Fruit fly (Drosophila melanogaster): ENCODE results near the gene ttk.

DNA sequence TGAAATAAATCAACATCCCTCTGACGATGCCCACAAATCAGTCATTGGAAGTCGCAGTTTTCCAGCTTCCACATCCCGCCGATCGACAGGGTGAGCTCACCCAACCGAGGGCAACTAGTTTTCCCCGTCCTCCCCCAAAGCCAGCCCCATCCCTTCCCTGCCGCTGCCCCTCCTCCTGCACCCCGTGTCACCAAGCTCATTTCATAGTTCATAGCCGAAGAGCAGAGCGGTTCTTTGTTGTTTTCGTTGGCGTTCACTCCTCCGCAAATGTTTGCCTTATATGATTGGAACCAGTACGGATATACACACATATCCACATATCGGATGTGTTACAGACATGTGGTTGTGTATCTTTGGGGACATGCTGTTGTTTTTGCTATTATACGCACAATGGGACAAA is 6.4 kb downstream of the ttk start:
- TF ChIP-seq EcR (GFP tag; optimal IDR thresholded peaks at IDR 0.05), result peak; percentile 38
- TF ChIP-seq gl (tag; optimal IDR thresholded peaks at IDR 0.05), result no peak
- no peak for TF ChIP-seq CG4496 (GFP tag; IDR thresholded peaks at IDR 0.05)
- no peak for TF ChIP-seq CG32121 (GFP tag; IDR thresholded peaks at IDR 0.05)
- peak; percentile 20; the same call in 1 of the 3 replicates for TF ChIP-seq fd96Ca (GFP tag; IDR thresholded peaks at IDR 0.05)
- TF ChIP-seq CG8159 (tag; optimal IDR thresholded peaks at IDR 0.05), result no peak
- no peak for TF ChIP-seq CG9948 (tag; optimal IDR thresholded peaks at IDR 0.05)
